Worm (Caenorhabditis elegans): ENCODE data around the gene efn-2.

- TF ChIP-seq nhr-102 (tag; optimal IDR thresholded peaks at IDR 0.05), result no peak
- no peak for TF ChIP-seq lin-1 (GFP tag; IDR thresholded peaks at IDR 0.05)
- no peak for TF ChIP-seq nhr-48 (tag; optimal IDR thresholded peaks at IDR 0.05)
- TF ChIP-seq hlh-11 (tag; optimal IDR thresholded peaks at IDR 0.05), result no peak
- no peak for TF ChIP-seq nhr-77 (tag; optimal IDR thresholded peaks at IDR 0.05)
- TF ChIP-seq mdl-1 (tag; optimal IDR thresholded peaks at IDR 0.05), result no peak
Measured at ce11 chrIV:10570065-10570464, 6.1 kb upstream of the efn-2 start.

Data from whole organism, L4 larva.